Worm (Caenorhabditis elegans): ENCODE data around the gene F43B10.1.

DNA sequence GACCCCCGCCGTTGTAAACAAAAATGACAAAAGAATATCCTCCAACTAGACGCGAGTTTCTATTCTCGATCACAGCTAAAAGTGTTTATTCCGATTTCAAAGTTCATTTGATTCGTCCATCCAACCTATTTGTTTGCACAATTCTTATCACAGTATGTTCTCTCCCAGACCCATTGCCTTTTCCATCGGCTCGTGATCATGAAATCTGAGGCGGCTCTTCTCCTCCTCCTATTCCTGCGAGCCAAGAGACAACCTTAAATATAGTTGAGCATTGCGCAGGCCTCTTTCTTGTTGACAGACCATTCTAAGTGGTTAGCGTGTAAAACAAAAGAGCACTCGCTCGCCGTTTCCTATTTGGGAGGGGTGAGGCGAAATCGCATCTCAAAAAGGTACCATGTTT is 65.7 kb downstream of the F43B10.1 start:
- TF ChIP-seq Y79H2A.3 (GFP tag; conservative IDR thresholded peaks at IDR 0.05) (no peak), egl-44 (GFP tag; IDR thresholded peaks at IDR 0.05) (no peak), akir-1 (GFP tag; optimal IDR thresholded peaks at IDR 0.05) (no peak), sea-2 (GFP tag; IDR thresholded peaks at IDR 0.05) (no peak), snpc-3.4 (tag; optimal IDR thresholded peaks at IDR 0.05) (no peak), repo-1 (tag; optimal IDR thresholded peaks at IDR 0.05) (no peak)

Data from whole organism, young adult.